Fruit fly (Drosophila melanogaster): ENCODE measurements around the gene Marf.

Marf gene

dm6 chrX:6366357-6366691, 575 bp downstream of the Marf start (continued):
- TF ChIP-seq tll (GFP tag; optimal IDR thresholded peaks at IDR 0.05), result no peak
- no peak for TF ChIP-seq tna (GFP tag; IDR thresholded peaks at IDR 0.05; ENCODE audit: partially characterized antibody)
- 0 out of 2 replicates have a peak, but pooled peaks have one; percentile 28 for TF ChIP-seq Dref (GFP tag; IDR thresholded peaks at IDR 0.05)
- TF ChIP-seq Eip74EF (GFP tag; optimal IDR thresholded peaks at IDR 0.05), result peak in 1 of 2 experiments; percentile 59
- peak; percentile 53; the same call in 1 of the 2 replicates for TF ChIP-seq GATAe (GFP tag; conservative IDR thresholded peaks at IDR 0.05)
- no peak for TF ChIP-seq nau (GFP tag; optimal IDR thresholded peaks at IDR 0.05)
- TF ChIP-seq CrebB (tag; optimal IDR thresholded peaks at IDR 0.05), result peak; percentile 72
- peak; percentile 65; the same call in 2 of the 3 replicates for TF ChIP-seq sr (GFP tag; IDR thresholded peaks at IDR 0.05)
- TF ChIP-seq CG12391 (tag; optimal IDR thresholded peaks at IDR 0.05), result peak; percentile 79
- peak; percentile 71 for TF ChIP-seq CG10274 (GFP tag; optimal IDR thresholded peaks at IDR 0.05)
- TF ChIP-seq HLHmδ (GFP tag; optimal IDR thresholded peaks at IDR 0.05), result no peak
- TF ChIP-seq CG10565 (GFP tag; optimal IDR thresholded peaks at IDR 0.05), result no peak
- TF ChIP-seq CG32772 (GFP tag; IDR thresholded peaks at IDR 0.05), result peak; percentile 85
- TF ChIP-seq gce (GFP tag; IDR thresholded peaks at IDR 0.05), result peak; percentile 74; the same call in 1 of the 3 replicates
- TF ChIP-seq CG31388 (GFP tag; optimal IDR thresholded peaks at IDR 0.05), result peak; percentile 14
- peak; percentile 92 for TF ChIP-seq mam (GFP tag; optimal IDR thresholded peaks at IDR 0.05)
- peak; percentile 91 for TF ChIP-seq chm (GFP tag; IDR thresholded peaks at IDR 0.05)
- TF ChIP-seq Side (GFP tag; optimal IDR thresholded peaks at IDR 0.05), result peak; percentile 85
- no peak for TF ChIP-seq dan (GFP tag; IDR thresholded peaks at IDR 0.05)
- peak; percentile 61 for TF ChIP-seq CG12236 (GFP tag; optimal IDR thresholded peaks at IDR 0.05)
- TF ChIP-seq Ravus (GFP tag; IDR thresholded peaks at IDR 0.05), result peak; percentile 77
- 0 out of 2 replicates have a peak, but pooled peaks have one; percentile 41 for TF ChIP-seq CG17612 (GFP tag; IDR thresholded peaks at IDR 0.05)
- peak; percentile 83 for TF ChIP-seq CG15514 (GFP tag; optimal IDR thresholded peaks at IDR 0.05)
- TF ChIP-seq Fer2 (tag; optimal IDR thresholded peaks at IDR 0.05), result peak; percentile 86
- TF ChIP-seq unpg (GFP tag; optimal IDR thresholded peaks at IDR 0.05), result peak; percentile 85
- TF ChIP-seq Hr78 (GFP tag; optimal IDR thresholded peaks at IDR 0.05), result no peak
- TF ChIP-seq CG2889 (GFP tag; IDR thresholded peaks at IDR 0.05), result peak; percentile 88
- peak; percentile 80 for TF ChIP-seq CG11696 (GFP tag; IDR thresholded peaks at IDR 0.05)
- peak; percentile 81 for TF ChIP-seq cwo (GFP tag; optimal IDR thresholded peaks at IDR 0.05)
- peak; percentile 89 for TF ChIP-seq caup (GFP tag; optimal IDR thresholded peaks at IDR 0.05; ENCODE audit: severe bottlenecking)
- peak; percentile 59; the same call in 1 of the 2 replicates for TF ChIP-seq CG10321 (GFP tag; IDR thresholded peaks at IDR 0.05)
- TF ChIP-seq jing (GFP tag; optimal IDR thresholded peaks at IDR 0.05), result peak; percentile 70
- TF ChIP-seq CG9437 (GFP tag; optimal IDR thresholded peaks at IDR 0.05), result peak; percentile 41
- TF ChIP-seq Sry-δ (GFP tag; optimal IDR thresholded peaks at IDR 0.05), result peak; percentile 37
- TF ChIP-seq CG18619 (GFP tag; optimal IDR thresholded peaks at IDR 0.05), result peak; percentile 82
- no peak for TF ChIP-seq CG1832 (GFP tag; optimal IDR thresholded peaks at IDR 0.05)
- no peak for TF ChIP-seq inv (GFP tag; IDR thresholded peaks at IDR 0.05; ENCODE audit: partially characterized antibody)
- TF ChIP-seq lab (GFP tag; optimal IDR thresholded peaks at IDR 0.05), result peak; percentile 93
- peak; percentile 89 for TF ChIP-seq schlank (tag; optimal IDR thresholded peaks at IDR 0.05)
- TF ChIP-seq CG10462 (GFP tag; optimal IDR thresholded peaks at IDR 0.05), result peak; percentile 47
- no peak for TF ChIP-seq Elba2 (GFP tag; optimal IDR thresholded peaks at IDR 0.05)
- peak; percentile 7 for TF ChIP-seq CG33557 (GFP tag; optimal IDR thresholded peaks at IDR 0.05)
- peak; percentile 86 for TF ChIP-seq gem (tag; optimal IDR thresholded peaks at IDR 0.05)
- TF ChIP-seq Hr39 (optimal IDR thresholded peaks at IDR 0.05), result no peak
- TF ChIP-seq nmo (GFP tag; optimal IDR thresholded peaks at IDR 0.05), result peak; percentile 80
- peak; percentile 86 for TF ChIP-seq Optix (GFP tag; IDR thresholded peaks at IDR 0.05)
- TF ChIP-seq zfh2 (GFP tag; optimal IDR thresholded peaks at IDR 0.05), result peak; percentile 90
- peak; percentile 59 for TF ChIP-seq Bdp1 (GFP tag; optimal IDR thresholded peaks at IDR 0.05)
- peak; percentile 70 for TF ChIP-seq ssp (GFP tag; IDR thresholded peaks at IDR 0.05)
- no peak for TF ChIP-seq chinmo (GFP tag; IDR thresholded peaks at IDR 0.05; ENCODE audit: partially characterized antibody)

Measured in whole organism, embryonic.